Fruit fly (Drosophila melanogaster): ENCODE results near the gene Dph4.

DNA sequence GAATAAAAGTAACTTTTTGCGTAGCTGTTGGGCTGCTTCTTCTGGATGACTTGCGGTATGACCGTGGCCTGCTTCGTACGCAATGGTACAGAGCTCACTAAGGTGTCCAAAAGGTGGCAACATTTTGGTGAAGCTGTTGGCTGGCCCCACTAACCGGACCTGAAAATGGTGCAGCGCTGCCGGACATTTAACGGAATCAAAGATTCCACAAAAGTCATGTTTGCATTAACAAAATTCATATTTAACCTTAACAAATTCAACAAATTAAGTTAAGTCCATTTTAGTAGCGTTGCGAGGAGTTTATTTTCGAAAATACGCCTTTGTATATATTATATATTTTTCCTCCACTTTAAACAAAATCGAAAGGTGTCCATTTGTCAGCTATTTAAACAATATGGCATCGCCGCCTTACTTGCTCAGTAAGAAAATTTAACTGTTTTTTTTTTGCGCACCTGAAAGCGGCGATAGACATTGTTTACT is 22.8 kb downstream of the Dph4 start, which contains the start of the genes kra and SecS:
- TF ChIP-seq CG9705 (GFP tag; optimal IDR thresholded peaks at IDR 0.05) (peak; percentile 40), psq (GFP tag; optimal IDR thresholded peaks at IDR 0.05) (no peak), brk (GFP tag; optimal IDR thresholded peaks at IDR 0.05) (no peak), br (GFP tag; optimal IDR thresholded peaks at IDR 0.05) (peak; percentile 72), pan (optimal IDR thresholded peaks at IDR 0.05) (no peak), usp (GFP tag; optimal IDR thresholded peaks at IDR 0.05) (no peak), Myc (optimal IDR thresholded peaks at IDR 0.05) (no peak), CrebA (GFP tag; optimal IDR thresholded peaks at IDR 0.05; ENCODE audit: borderline replicate concordance) (no peak)
